Worm (Caenorhabditis elegans) whole organism, young adult: ENCODE results near the gene srbc-13.

Experiments used
- F22D6.2 ChIP-seq: sonication (generic microtip); optimal IDR thresholded peaks from 2 replicates; lab custom pipeline; 2016; ENCODE audit warnings: mild to moderate bottlenecking, missing genetic modification characterization, missing compliant biosample characterization
- F39B2.1 ChIP-seq: fragments of 200-800 bp; sonication (Bioruptor generic); IDR thresholded peaks from 2 replicates; pipeline ENCODE4 v1.3.6; 2022; ENCODE audit warnings: missing genetic modification reagents, missing genetic modification characterization, missing compliant biosample characterization
- F57A8.1 ChIP-seq: fragments of 200-800 bp; sonication (Bioruptor generic); optimal IDR thresholded peaks from 2 replicates; lab custom pipeline; 2018; ENCODE audit warnings: mild to moderate bottlenecking, missing genetic modification characterization, moderate library complexity, missing compliant biosample characterization
- ceh-40 ChIP-seq: fragments of 200-800 bp; sonication (Bioruptor generic); IDR thresholded peaks from 2 replicates; pipeline ENCODE4 v1.3.6; 2022; ENCODE audit warnings: missing genetic modification characterization, missing compliant biosample characterization
- ets-4 ChIP-seq: fragments of 200-800 bp; sonication (Bioruptor generic); optimal IDR thresholded peaks from 2 replicates; lab custom pipeline; 2018; ENCODE audit warnings: mild to moderate bottlenecking, missing genetic modification characterization, missing compliant biosample characterization
- hrde-1 ChIP-seq: sonication (generic microtip); optimal IDR thresholded peaks from 2 replicates; lab custom pipeline; 2016; ENCODE audit warnings: missing genetic modification characterization, mild to moderate bottlenecking, missing compliant biosample characterization, moderate library complexity, missing genotype, missing genetic modification reagents, borderline replicate concordance
- lin-35 ChIP-seq, 3 experiments: fragments of 150-350 bp in 2 of 3; sonication (generic microtip) in 1 of 3; optimal IDR thresholded peaks; 2 replicates each; lab custom pipeline; 2014 to 2018; ENCODE audit warnings: missing biosample characterization in 3 of 3, missing genetic modification characterization in 3 of 3, missing genetic modification reagents in 3 of 3
- snpc-1.3 ChIP-seq: sonication (generic microtip); optimal IDR thresholded peaks from 2 replicates; lab custom pipeline; 2017; ENCODE audit warnings: missing genetic modification characterization, mild to moderate bottlenecking, missing compliant biosample characterization, antibody characterized with exemption, moderate library complexity, missing genotype, missing genetic modification reagents; ENCODE audit not compliant: insufficient read depth
- snpc-4 ChIP-seq, 5 experiments: fragments of 150-350 bp in 1 of 5; sonication (generic microtip) in 4 of 5; optimal IDR thresholded peaks; 2 replicates each; lab custom pipeline; 2014 to 2018; ENCODE audit warnings: missing genetic modification characterization in 5 of 5, missing biosample characterization in 3 of 5, antibody characterized with exemption in 2 of 5, mild to moderate bottlenecking in 2 of 5, missing compliant biosample characterization in 2 of 5, missing genotype in 2 of 5, moderate library complexity in 2 of 5, missing genetic modification reagents in 1 of 5
- ztf-28 ChIP-seq: fragments of 200-800 bp; sonication (Bioruptor generic); IDR thresholded peaks from 2 replicates; pipeline ENCODE4 v1.3.6; 2022; ENCODE audit warnings: missing genetic modification reagents, missing genetic modification characterization, missing compliant biosample characterization

- TF ChIP-seq hrde-1 (no peak), ets-4 (GFP tag; lab: Kevin White, UChicago) (no peak), lin-35 (GFP tag; optimal IDR thresholded peaks at IDR 0.05; lab: Kevin White, UChicago) (no peak), ceh-40 (no peak), snpc-1.3 (tag; lab: Kevin White, UChicago) (no peak), F57A8.1 (GFP tag; lab: Kevin White, UChicago) (no peak), ztf-28 (GFP tag; lab: Robert Waterston, UW) (no peak), snpc-4 (GFP tag; optimal IDR thresholded peaks at IDR 0.05; lab: Kevin White, UChicago) (no peak), snpc-4 (tag; optimal IDR thresholded peaks at IDR 0.05; lab: Kevin White, UChicago) (no peak), F39B2.1 (GFP tag; lab: Robert Waterston, UW) (no peak), F22D6.2 (tag; lab: Kevin White, UChicago) (no peak)
These were observed 7.3 kb downstream of the srbc-13 start, which contains the start of gene K09C6.9 for ce11 chrV:854966-855365.
